Worm (Caenorhabditis elegans): ENCODE data around the gene F48F7.5.

Gene F48F7.5

DNA sequence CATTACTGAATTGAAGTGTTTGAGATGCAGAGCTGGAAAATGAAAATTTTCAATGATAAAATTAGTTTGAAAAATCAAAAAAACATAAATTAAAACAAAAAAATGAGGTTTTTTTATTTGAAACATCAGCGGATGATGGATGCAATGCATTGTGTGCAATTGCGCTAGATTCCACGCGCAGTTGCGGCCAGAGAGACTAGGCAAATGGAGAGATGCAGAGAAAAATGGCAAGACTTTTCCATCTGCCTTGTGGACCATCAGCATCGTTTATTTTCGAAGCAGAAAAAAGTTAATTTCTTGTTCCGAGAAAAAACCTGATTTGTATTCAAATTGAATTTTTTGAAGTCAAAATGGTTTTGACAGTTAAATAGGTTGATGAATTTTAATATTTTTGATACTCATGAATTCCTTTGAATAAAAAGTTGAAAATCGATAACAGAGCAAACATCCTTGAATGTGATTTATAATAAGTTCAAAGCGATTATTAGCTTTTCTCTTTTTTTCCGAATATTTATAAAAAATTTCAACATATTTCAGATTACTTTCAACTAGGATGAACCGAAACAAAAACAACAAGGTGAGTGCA lies 20.4 kb downstream of the F48F7.5 start, which contains the start of the genes C31E10.5 and C31E10.6 (continued):
- TF ChIP-seq Y55F3AM.14 (GFP tag; optimal IDR thresholded peaks at IDR 0.05) (no peak), dmd-4 (tag; optimal IDR thresholded peaks at IDR 0.05) (no peak), ama-1 (optimal IDR thresholded peaks at IDR 0.05) (no peak), zag-1 (tag; optimal IDR thresholded peaks at IDR 0.05) (no peak), fos-1 (tag; optimal IDR thresholded peaks at IDR 0.05) (peak; percentile 34)

DNA sequence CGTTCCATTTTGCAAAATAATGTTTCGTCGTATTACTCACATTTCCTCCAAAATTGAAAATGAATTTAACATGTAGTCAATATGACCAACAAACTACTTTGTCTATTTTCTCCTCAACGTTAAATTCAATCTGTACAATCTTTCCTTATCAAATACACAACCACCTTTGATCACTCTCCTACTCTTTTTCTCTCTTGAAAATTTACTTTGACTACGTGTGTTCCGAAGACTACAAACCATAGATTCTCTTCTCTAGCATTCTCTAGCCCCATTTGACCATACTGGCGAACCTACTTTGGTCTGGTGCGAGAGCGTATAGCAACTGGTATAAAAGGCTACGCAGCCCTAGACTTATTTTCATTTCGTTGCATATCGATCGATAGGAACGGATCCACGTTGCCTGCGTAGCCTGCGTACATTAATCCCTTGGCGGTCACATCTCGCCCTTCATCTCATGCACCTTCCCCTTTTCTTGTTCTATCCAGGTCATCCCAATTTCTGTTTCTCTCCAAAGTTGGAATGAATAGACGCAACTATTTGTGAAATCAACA lies 24.8 kb downstream of the F48F7.5 start:
- TF ChIP-seq sma-9 (GFP tag; optimal IDR thresholded peaks at IDR 0.05) (peak; percentile 65), sma-9 (tag; optimal IDR thresholded peaks at IDR 0.05) (no peak), mbf-1 (tag; optimal IDR thresholded peaks at IDR 0.05) (no peak), mdl-1 (tag; optimal IDR thresholded peaks at IDR 0.05) (no peak), fos-1 (tag; optimal IDR thresholded peaks at IDR 0.05) (peak; percentile 55), ceh-82 (tag; optimal IDR thresholded peaks at IDR 0.05) (no peak), nhr-6 (tag; optimal IDR thresholded peaks at IDR 0.05) (no peak), Y55F3AM.14 (GFP tag; optimal IDR thresholded peaks at IDR 0.05) (no peak), nhr-21 (tag; optimal IDR thresholded peaks at IDR 0.05) (no peak), nhr-129 (tag; optimal IDR thresholded peaks at IDR 0.05) (peak; percentile 3), nhr-25 (tag; optimal IDR thresholded peaks at IDR 0.05) (peak; percentile 32), ztf-11 (tag; optimal IDR thresholded peaks at IDR 0.05) (no peak), elt-3 (tag; optimal IDR thresholded peaks at IDR 0.05) (no peak), R02D3.7 (tag; optimal IDR thresholded peaks at IDR 0.05) (no peak), sma-3 (GFP tag; optimal IDR thresholded peaks at IDR 0.05) (peak; percentile 33), crh-2 (tag; optimal IDR thresholded peaks at IDR 0.05) (peak; percentile 60), lsy-2 (tag; optimal IDR thresholded peaks at IDR 0.05) (no peak), ceh-16 (tag; optimal IDR thresholded peaks at IDR 0.05) (no peak)

DNA sequence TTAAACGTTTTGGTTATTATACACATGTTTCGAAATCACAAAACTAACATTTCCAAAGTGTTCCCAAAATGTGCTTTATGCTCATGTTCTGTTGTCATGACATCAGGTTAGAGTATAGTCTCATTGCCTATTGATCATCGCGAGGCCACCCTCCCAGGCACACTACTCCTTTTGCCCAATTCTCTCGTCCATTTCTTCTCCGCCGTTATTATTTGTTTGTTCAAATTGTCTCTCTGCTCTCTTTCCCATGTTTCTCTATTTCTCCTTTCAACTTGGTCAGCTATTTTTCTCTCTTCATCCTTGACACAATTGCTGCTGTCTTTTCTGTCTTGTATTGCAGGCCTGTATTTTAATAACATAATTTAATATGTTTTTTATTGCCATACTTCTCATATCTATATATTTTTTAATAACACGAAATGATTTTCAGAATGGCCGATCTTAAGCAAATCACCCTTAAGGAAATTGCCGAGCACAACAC lies 26.1 kb downstream of the F48F7.5 start, which contains the start of gene cytb-5.1:
Gene cytb-5.1, plus strand, starts transcription at position 431 of the 481 bp plus-strand sequence.
- TF ChIP-seq unc-62 (GFP tag; optimal IDR thresholded peaks at IDR 0.05) (no peak), Y55F3AM.14 (GFP tag; optimal IDR thresholded peaks at IDR 0.05) (no peak), nhr-25 (tag; optimal IDR thresholded peaks at IDR 0.05) (peak; percentile 7), crh-2 (tag; optimal IDR thresholded peaks at IDR 0.05) (peak; percentile 6), elt-1 (tag; optimal IDR thresholded peaks at IDR 0.05) (no peak), gmeb-1 (tag; optimal IDR thresholded peaks at IDR 0.05) (peak; percentile 11), fos-1 (tag; optimal IDR thresholded peaks at IDR 0.05) (peak; percentile 44), nhr-6 (tag; optimal IDR thresholded peaks at IDR 0.05) (no peak), ZK546.5 (tag; optimal IDR thresholded peaks at IDR 0.05) (no peak), egl-27 (tag; optimal IDR thresholded peaks at IDR 0.05) (no peak), F13H6.1 (tag; optimal IDR thresholded peaks at IDR 0.05) (peak; percentile 65), nhr-129 (tag; optimal IDR thresholded peaks at IDR 0.05) (peak; percentile 71), sma-3 (GFP tag; optimal IDR thresholded peaks at IDR 0.05) (peak; percentile 46), nhr-23 (tag; optimal IDR thresholded peaks at IDR 0.05) (no peak), sma-9 (GFP tag; optimal IDR thresholded peaks at IDR 0.05) (peak; percentile 81), sma-9 (tag; optimal IDR thresholded peaks at IDR 0.05) (no peak), lin-39 (tag; optimal IDR thresholded peaks at IDR 0.05) (no peak)

DNA sequence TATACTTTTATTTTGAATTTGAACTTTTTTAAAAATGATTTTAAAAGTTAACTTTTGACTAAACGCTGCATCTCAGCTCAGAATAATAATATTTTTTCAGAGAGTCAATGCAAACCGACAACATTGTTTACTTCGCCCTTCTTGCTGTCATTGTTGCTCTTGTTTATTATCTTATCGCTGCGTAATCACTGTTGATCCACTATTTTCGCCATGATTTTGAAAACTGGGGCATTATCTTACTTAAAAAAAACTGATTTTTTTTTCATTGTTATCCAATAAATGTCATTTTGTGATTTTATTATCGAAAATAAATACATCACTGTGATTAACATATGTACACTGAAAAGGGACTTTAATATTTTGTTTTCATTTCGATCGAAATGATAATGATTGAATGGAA lies 27.3 kb downstream of the F48F7.5 start:
- TF ChIP-seq nhr-129 (tag; optimal IDR thresholded peaks at IDR 0.05) (no peak), ztf-4 (tag; optimal IDR thresholded peaks at IDR 0.05) (no peak), ceh-16 (tag; optimal IDR thresholded peaks at IDR 0.05) (no peak), lin-13 (GFP tag; optimal IDR thresholded peaks at IDR 0.05) (no peak), ztf-11 (tag; optimal IDR thresholded peaks at IDR 0.05) (no peak), sma-3 (GFP tag; optimal IDR thresholded peaks at IDR 0.05) (no peak)

DNA sequence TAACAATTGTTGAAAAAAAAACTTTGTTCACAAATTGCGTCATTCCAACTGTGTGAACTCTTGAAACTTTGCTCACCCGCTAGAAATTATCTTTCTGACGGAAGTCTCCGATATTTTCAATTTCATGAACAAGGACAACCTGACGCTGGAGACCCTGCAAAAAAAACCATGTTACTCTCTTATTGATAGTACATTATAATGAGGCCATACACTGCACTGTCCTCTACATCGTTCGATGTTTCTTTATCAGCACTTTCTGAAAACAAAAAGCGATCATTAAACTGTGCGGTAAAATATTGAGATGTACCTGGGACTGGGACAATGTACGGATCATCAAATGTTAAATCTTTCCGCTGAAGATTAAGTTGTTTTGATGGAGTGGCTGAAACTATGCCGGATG lies 28.1 kb downstream of the F48F7.5 start:
- TF ChIP-seq sma-9 (GFP tag; optimal IDR thresholded peaks at IDR 0.05) (peak; percentile 16), sma-9 (tag; optimal IDR thresholded peaks at IDR 0.05) (no peak), peb-1 (tag; optimal IDR thresholded peaks at IDR 0.05) (no peak), ztf-4 (tag; optimal IDR thresholded peaks at IDR 0.05) (no peak), fos-1 (tag; optimal IDR thresholded peaks at IDR 0.05) (peak; percentile 47), dmd-4 (tag; optimal IDR thresholded peaks at IDR 0.05) (no peak), alr-1 (tag; optimal IDR thresholded peaks at IDR 0.05) (no peak)

All from whole organism, L2 larva.